Fruit fly (Drosophila melanogaster) whole organism, wandering third instar larva: Measurements from ENCODE around the gene CG32006.

Experiments used
- CG9705 ChIP-seq: fragments of 200-800 bp; sonication (Bioruptor generic); optimal IDR thresholded peaks from 2 replicates; lab custom pipeline; 2018; ENCODE audit warnings: missing biosample characterization, mild to moderate bottlenecking, missing genetic modification characterization
- Dfd ChIP-seq: fragments of >200 bp; optimal IDR thresholded peaks from 2 replicates; lab custom pipeline; 2017; ENCODE audit warnings: missing biosample characterization, missing genetic modification characterization
- GATAd ChIP-seq: sonication (Bioruptor generic); optimal IDR thresholded peaks from 2 replicates; lab custom pipeline; 2016; ENCODE audit warnings: missing biosample characterization, missing genetic modification characterization
- HLH106 ChIP-seq: fragments of 200-800 bp; optimal IDR thresholded peaks from 3 replicates; lab custom pipeline; 2019; ENCODE audit warnings: missing biosample characterization, mild to moderate bottlenecking, missing genetic modification characterization, moderate library complexity
- Hnf4 ChIP-seq: fragments of 200-800 bp; sonication (Bioruptor generic); optimal IDR thresholded peaks from 2 replicates; lab custom pipeline; 2016; ENCODE audit warnings: missing biosample characterization, mild to moderate bottlenecking, missing genetic modification characterization
- Hr78 ChIP-seq: fragments of >200 bp; optimal IDR thresholded peaks from 2 replicates; lab custom pipeline; 2017; ENCODE audit warnings: missing biosample characterization, missing genetic modification characterization
- Hr83 ChIP-seq: fragments of 200-300 bp; sonication (Bioruptor generic); optimal IDR thresholded peaks from 2 replicates; lab custom pipeline; 2016; ENCODE audit warnings: missing biosample characterization, mild to moderate bottlenecking, missing genetic modification characterization, moderate library complexity; ENCODE audit not compliant: poor library complexity, severe bottlenecking
- Mio ChIP-seq: sonication (Bioruptor generic); optimal IDR thresholded peaks from 2 replicates; lab custom pipeline; 2016; ENCODE audit warnings: missing biosample characterization, missing genetic modification characterization
- Myc ChIP-seq: fragments of >200 bp; optimal IDR thresholded peaks from 2 replicates; lab custom pipeline; 2017
- N ChIP-seq: fragments of >200 bp; optimal IDR thresholded peaks from 2 replicates; lab custom pipeline; 2018; ENCODE audit warnings: missing biosample characterization, missing external identifiers, missing genetic modification characterization
- OdsH ChIP-seq: fragments of 200-800 bp; sonication (Bioruptor generic); optimal IDR thresholded peaks from 2 replicates; lab custom pipeline; 2016; ENCODE audit warnings: missing biosample characterization, mild to moderate bottlenecking, missing genetic modification characterization
- Rel ChIP-seq, 2 experiments: fragments of 200-800 bp; sonication (Bioruptor generic) in 1 of 2; optimal IDR thresholded peaks; 2 replicates in 1 of 2; 3 replicates in 1 of 2; lab custom pipeline; 2016 to 2019; ENCODE audit warnings: mild to moderate bottlenecking in 2 of 2, missing biosample characterization in 2 of 2, missing genetic modification characterization in 2 of 2, moderate library complexity in 1 of 2
- Sp1 ChIP-seq: fragments of 200-800 bp; sonication (Bioruptor generic); optimal IDR thresholded peaks from 3 replicates; lab custom pipeline; 2019; ENCODE audit warnings: missing biosample characterization, mild to moderate bottlenecking, missing genetic modification characterization, moderate library complexity
- Vsx2 ChIP-seq: fragments of 200-300, 225-300 bp; sonication (Bioruptor generic); optimal IDR thresholded peaks from 2 replicates; lab custom pipeline; 2018; ENCODE audit warnings: missing biosample characterization, missing genetic modification characterization; ENCODE audit not compliant: partially characterized antibody
- br ChIP-seq: fragments of 200-800 bp; sonication (Bioruptor generic); optimal IDR thresholded peaks from 2 replicates; lab custom pipeline; 2016; ENCODE audit warnings: missing biosample characterization, missing genetic modification characterization
- brk ChIP-seq: fragments of 200-800 bp; sonication (Bioruptor generic); optimal IDR thresholded peaks from 2 replicates; lab custom pipeline; 2016; ENCODE audit warnings: missing biosample characterization, mild to moderate bottlenecking, missing genetic modification characterization
- dsf ChIP-seq: sonication (Bioruptor generic); optimal IDR thresholded peaks from 2 replicates; lab custom pipeline; 2016; ENCODE audit warnings: missing biosample characterization, missing genetic modification characterization, borderline replicate concordance
- ey ChIP-seq: fragments of 200-800 bp; sonication (Bioruptor generic); optimal IDR thresholded peaks from 2 replicates; lab custom pipeline; 2016; ENCODE audit warnings: missing biosample characterization, missing genetic modification characterization
- foxo ChIP-seq, 2 experiments: fragments of 200-800 bp; sonication (Bioruptor generic); optimal IDR thresholded peaks; 2 replicates in 1 of 2; 3 replicates in 1 of 2; lab custom pipeline; 2016 to 2017; ENCODE audit warnings: missing biosample characterization in 2 of 2, missing genetic modification characterization in 2 of 2
- fru ChIP-seq: fragments of 200-800 bp; sonication (Bioruptor generic); optimal IDR thresholded peaks from 3 replicates; lab custom pipeline; 2016; ENCODE audit warnings: missing biosample characterization, mild to moderate bottlenecking, missing genetic modification characterization
- h ChIP-seq: fragments of 200-800 bp; sonication (Bioruptor generic); optimal IDR thresholded peaks from 3 replicates; lab custom pipeline; 2016; ENCODE audit warnings: missing biosample characterization, mild to moderate bottlenecking, missing genetic modification characterization
- jim ChIP-seq: fragments of 175-275, 200-325 bp; sonication (Bioruptor generic); optimal IDR thresholded peaks from 2 replicates; lab custom pipeline; 2016; ENCODE audit warnings: missing biosample characterization, mild to moderate bottlenecking, missing genetic modification characterization
- lola ChIP-seq: fragments of >200 bp; optimal IDR thresholded peaks from 2 replicates; lab custom pipeline; 2017; ENCODE audit warnings: missing biosample characterization, missing genetic modification characterization
- sage ChIP-seq: fragments of 200-800 bp; sonication (Bioruptor generic); optimal IDR thresholded peaks from 2 replicates; lab custom pipeline; 2016; ENCODE audit warnings: missing biosample characterization, mild to moderate bottlenecking, missing genetic modification characterization
- sv ChIP-seq: fragments of 200-800 bp; sonication (Bioruptor generic); optimal IDR thresholded peaks from 3 replicates; lab custom pipeline; 2016; ENCODE audit warnings: missing biosample characterization, missing genetic modification characterization
- tai ChIP-seq: sonication (Bioruptor generic); optimal IDR thresholded peaks from 2 replicates; lab custom pipeline; 2016; ENCODE audit warnings: missing biosample characterization, missing genetic modification characterization
- usp ChIP-seq: fragments of >200 bp; optimal IDR thresholded peaks from 2 replicates; lab custom pipeline; 2017; ENCODE audit warnings: missing biosample characterization, missing genetic modification characterization
- woc ChIP-seq: sonication (Bioruptor generic); optimal IDR thresholded peaks from 2 replicates; lab custom pipeline; 2016; ENCODE audit warnings: missing biosample characterization, mild to moderate bottlenecking, missing genetic modification characterization

Gene CG32006

dm6 chr4:181639-182038 lies 31.1 kb downstream of the CG32006 start:
- no peak for TF ChIP-seq br (GFP tag; lab: Kevin White, UChicago)
- no peak for TF ChIP-seq foxo (GFP tag; optimal IDR thresholded peaks at IDR 0.05; lab: Kevin White, UChicago)
- no peak for TF ChIP-seq sv (GFP tag; lab: Kevin White, UChicago)
- no peak for TF ChIP-seq Rel (GFP tag; optimal IDR thresholded peaks at IDR 0.05; lab: Kevin White, UChicago)
- no peak for TF ChIP-seq Rel (tag; optimal IDR thresholded peaks at IDR 0.05; lab: Kevin White, UChicago)
- no peak for TF ChIP-seq CG9705 (GFP tag; lab: Kevin White, UChicago)
- no peak for TF ChIP-seq Hr83 (GFP tag; lab: Kevin White, UChicago)
- no peak for TF ChIP-seq dsf (GFP tag; lab: Kevin White, UChicago)
- TF ChIP-seq h (GFP tag; lab: Kevin White, UChicago): no peak
- TF ChIP-seq Hnf4 (GFP tag; lab: Kevin White, UChicago): no peak
- no peak for TF ChIP-seq lola (GFP tag; lab: Kevin White, UChicago)
- TF ChIP-seq Hr78 (GFP tag; lab: Kevin White, UChicago): no peak

- TF ChIP-seq Hnf4 (GFP tag; lab: Kevin White, UChicago) (no peak), HLH106 (tag; lab: Kevin White, UChicago) (no peak), ey (GFP tag; lab: Kevin White, UChicago) (no peak), tai (no peak), GATAd (GFP tag; lab: Kevin White, UChicago) (no peak), Myc (lab: Kevin White, UChicago) (no peak), Hr78 (GFP tag; lab: Kevin White, UChicago) (no peak), brk (GFP tag; lab: Kevin White, UChicago) (no peak), Sp1 (GFP tag; lab: Kevin White, UChicago) (no peak), N (GFP tag; lab: Kevin White, UChicago) (no peak), dsf (GFP tag; lab: Kevin White, UChicago) (no peak), Hr83 (GFP tag; lab: Kevin White, UChicago) (no peak), usp (GFP tag; lab: Kevin White, UChicago) (no peak), sv (GFP tag; lab: Kevin White, UChicago) (no peak), Rel (GFP tag; optimal IDR thresholded peaks at IDR 0.05; lab: Kevin White, UChicago) (no peak), Rel (tag; optimal IDR thresholded peaks at IDR 0.05; lab: Kevin White, UChicago) (no peak), fru (GFP tag; lab: Kevin White, UChicago) (no peak), OdsH (no peak), h (GFP tag; lab: Kevin White, UChicago) (no peak), jim (GFP tag; lab: Kevin White, UChicago) (no peak), Dfd (GFP tag; lab: Kevin White, UChicago) (no peak)
- TF ChIP-seq, all 38 proteins: peak for 0
These were observed 33.1 kb downstream of the CG32006 start for dm6 chr4:183681-184080.

- no peak for TF ChIP-seq sage (GFP tag; lab: Kevin White, UChicago)
These were observed 42.0 kb downstream of the CG32006 start for dm6 chr4:192540-192939.

dm6 chr4:193386-194334 lies 43.1 kb downstream of the CG32006 start, which contains the start of gene Abcd1:
Abcd1 (minus strand) TSS chr4:193829.
- TF ChIP-seq tai: no peak
- TF ChIP-seq Hr83 (GFP tag; lab: Kevin White, UChicago): no peak
- no peak for TF ChIP-seq Vsx2 (GFP tag; lab: Kevin White, UChicago)
- TF ChIP-seq N (GFP tag; lab: Kevin White, UChicago): peak; percentile 52
- no peak for TF ChIP-seq OdsH
- TF ChIP-seq dsf (GFP tag; lab: Kevin White, UChicago): no peak
- peak; percentile 69 for TF ChIP-seq woc (GFP tag; lab: Kevin White, UChicago)
- no peak for TF ChIP-seq GATAd (GFP tag; lab: Kevin White, UChicago)
- TF ChIP-seq Mio (GFP tag; lab: Kevin White, UChicago): no peak
- TF ChIP-seq Sp1 (GFP tag; lab: Kevin White, UChicago): no peak
- TF ChIP-seq sage (GFP tag; lab: Kevin White, UChicago): no peak
- TF ChIP-seq HLH106 (tag; lab: Kevin White, UChicago): no peak
